Fruit fly (Drosophila melanogaster): ENCODE data around the gene Fas2.

- TF ChIP-seq CG8119 (GFP tag; IDR thresholded peaks at IDR 0.05) (no peak), svp (GFP tag) (no peak), Met (GFP tag; optimal IDR thresholded peaks at IDR 0.05) (no peak), CG6276 (GFP tag; optimal IDR thresholded peaks at IDR 0.05) (no peak), achi (GFP tag; optimal IDR thresholded peaks at IDR 0.05) (no peak), CG10631 (GFP tag; optimal IDR thresholded peaks at IDR 0.05) (no peak), spab (GFP tag; optimal IDR thresholded peaks at IDR 0.05) (no peak), topi (GFP tag; optimal IDR thresholded peaks at IDR 0.05) (no peak), CG9139 (GFP tag; optimal IDR thresholded peaks at IDR 0.05) (no peak), CG16779 (tag; optimal IDR thresholded peaks at IDR 0.05) (no peak), CG11762 (GFP tag; optimal IDR thresholded peaks at IDR 0.05; ENCODE audit: insufficient read depth) (no peak), CG6808 (GFP tag; optimal IDR thresholded peaks at IDR 0.05) (no peak)
Measured at dm6 chrX:4198769-4199168, 7.1 kb downstream of the Fas2 start.
